Fruit fly (Drosophila melanogaster): ENCODE data around the gene gammaTub23C.

Gene gammaTub23C

DNA sequence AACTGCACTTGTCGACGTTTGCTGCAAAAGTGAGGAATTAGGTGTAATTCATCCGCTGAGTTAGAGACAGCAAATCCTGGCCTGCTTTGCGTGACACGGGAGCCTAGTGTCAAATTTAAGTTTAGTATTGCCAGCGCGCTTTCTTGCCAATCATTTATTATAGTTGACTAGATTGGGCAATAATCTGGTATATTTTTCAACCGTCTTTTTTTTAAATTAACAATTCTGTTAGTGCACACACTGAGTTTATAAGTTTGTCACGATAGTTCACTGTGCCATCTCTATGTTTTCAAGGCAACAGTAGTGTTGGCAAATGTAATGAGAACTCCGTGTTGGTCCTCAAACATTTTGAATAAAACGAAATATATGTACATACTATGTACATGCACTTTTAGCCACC is 4.1 kb downstream of the gammaTub23C start, which contains the start of the genes CG9641 and CG3165:
CG9641 (minus strand) TSS at position 34 of the 400 bp plus-strand sequence.
CG3165 (plus strand) TSS at position 294 of the 400 bp plus-strand sequence.
- TF ChIP-seq CG3919 (GFP tag; optimal IDR thresholded peaks at IDR 0.05) (no peak), CG34406 (GFP tag; optimal IDR thresholded peaks at IDR 0.05) (no peak), fkh (GFP tag; optimal IDR thresholded peaks at IDR 0.05) (no peak), Ets96B (tag; optimal IDR thresholded peaks at IDR 0.05) (peak; percentile 75), CG10631 (GFP tag; optimal IDR thresholded peaks at IDR 0.05) (no peak), CG11902 (GFP tag; optimal IDR thresholded peaks at IDR 0.05) (peak; percentile 78), CG8319 (GFP tag; optimal IDR thresholded peaks at IDR 0.05) (no peak), CG32006 (GFP tag; optimal IDR thresholded peaks at IDR 0.05) (no peak), CG6808 (GFP tag; optimal IDR thresholded peaks at IDR 0.05) (no peak), OdsH (GFP tag; optimal IDR thresholded peaks at IDR 0.05) (no peak), Hr39 (GFP tag; optimal IDR thresholded peaks at IDR 0.05) (no peak), Lpt (GFP tag; optimal IDR thresholded peaks at IDR 0.05) (no peak), CG31627 (GFP tag; optimal IDR thresholded peaks at IDR 0.05) (peak; percentile 92), achi (GFP tag; optimal IDR thresholded peaks at IDR 0.05) (no peak), CG7368 (GFP tag; optimal IDR thresholded peaks at IDR 0.05) (no peak), CG1621 (tag; optimal IDR thresholded peaks at IDR 0.05) (peak; percentile 74), fd59A (GFP tag; optimal IDR thresholded peaks at IDR 0.05) (peak; percentile 74), CG3032 (tag; optimal IDR thresholded peaks at IDR 0.05) (peak; percentile 86), Eip78C (GFP tag) (no peak), CG11294 (GFP tag; IDR thresholded peaks at IDR 0.05) (peak; percentile 66; the same call in 1 of the 2 replicates), ss (GFP tag; optimal IDR thresholded peaks at IDR 0.05) (no peak), Met (GFP tag; optimal IDR thresholded peaks at IDR 0.05) (no peak), eg (GFP tag; IDR thresholded peaks at IDR 0.05) (peak; percentile 83), Hr4 (GFP tag; optimal IDR thresholded peaks at IDR 0.05) (no peak), CG4318 (GFP tag; optimal IDR thresholded peaks at IDR 0.05) (no peak), CG9139 (GFP tag; optimal IDR thresholded peaks at IDR 0.05) (no peak), Eip93F (GFP tag; optimal IDR thresholded peaks at IDR 0.05) (peak; percentile 64), CG6276 (GFP tag; optimal IDR thresholded peaks at IDR 0.05) (no peak), lz (GFP tag; optimal IDR thresholded peaks at IDR 0.05) (peak; percentile 92), cyc (GFP tag; optimal IDR thresholded peaks at IDR 0.05) (peak; percentile 92), CG15336 (GFP tag; IDR thresholded peaks at IDR 0.05) (peak; percentile 83), Hr38 (GFP tag; optimal IDR thresholded peaks at IDR 0.05) (peak; percentile 15), net (GFP tag; optimal IDR thresholded peaks at IDR 0.05) (no peak), CG16779 (tag; optimal IDR thresholded peaks at IDR 0.05) (no peak), CG6163 (GFP tag; IDR thresholded peaks at IDR 0.05) (peak; percentile 80), spab (GFP tag; optimal IDR thresholded peaks at IDR 0.05) (no peak), Smox (GFP tag; optimal IDR thresholded peaks at IDR 0.05) (no peak), CG6854 (GFP tag; optimal IDR thresholded peaks at IDR 0.05) (peak; percentile 74), vri (GFP tag; optimal IDR thresholded peaks at IDR 0.05) (no peak), salr (GFP tag; optimal IDR thresholded peaks at IDR 0.05) (peak in 1 of 2 experiments; percentile 58), dsx (GFP tag; optimal IDR thresholded peaks at IDR 0.05; ENCODE audit: poor library complexity, severe bottlenecking) (no peak), Sox102F (GFP tag; optimal IDR thresholded peaks at IDR 0.05) (no peak), Sox15 (GFP tag; optimal IDR thresholded peaks at IDR 0.05) (peak; percentile 73), Eip75B (GFP tag; optimal IDR thresholded peaks at IDR 0.05) (no peak), Gug (GFP tag; IDR thresholded peaks at IDR 0.05) (peak; percentile 82), Sox14 (GFP tag; optimal IDR thresholded peaks at IDR 0.05) (no peak), pdm3 (GFP tag; optimal IDR thresholded peaks at IDR 0.05) (no peak), CG6792 (GFP tag; optimal IDR thresholded peaks at IDR 0.05) (no peak), svp (GFP tag) (no peak), CG10669 (GFP tag; optimal IDR thresholded peaks at IDR 0.05) (no peak), esn (GFP tag; optimal IDR thresholded peaks at IDR 0.05) (peak; percentile 91), dac (GFP tag; optimal IDR thresholded peaks at IDR 0.05) (no peak), CG8119 (GFP tag; IDR thresholded peaks at IDR 0.05) (peak; percentile 76; the same call in 2 of the 3 replicates)

Data from whole organism, prepupa.